Worm (Caenorhabditis elegans) whole organism, L1 larva: Measurements from ENCODE around the gene mip-1.

Experiments
- elt-2 ChIP-seq: sonication (generic microtip); optimal IDR thresholded peaks from 2 replicates; lab custom pipeline; 2016; ENCODE audit warnings: missing genetic modification characterization, mild to moderate bottlenecking, inconsistent platforms, missing compliant biosample characterization, missing genetic modification reagents
- lin-39 ChIP-seq: fragments of 150-350 bp; optimal IDR thresholded peaks from 2 replicates; lab custom pipeline; 2014; ENCODE audit warnings: missing biosample characterization, missing genetic modification reagents, missing genetic modification characterization
- nhr-12 ChIP-seq: sonication (generic microtip); optimal IDR thresholded peaks from 2 replicates; lab custom pipeline; 2017; ENCODE audit warnings: missing biosample characterization, missing genetic modification characterization
- pqm-1 ChIP-seq: sonication (generic microtip); optimal IDR thresholded peaks from 3 replicates; lab custom pipeline; 2017; ENCODE audit warnings: missing biosample characterization, missing genetic modification characterization
- zag-1 ChIP-seq: fragments of 150-350 bp; optimal IDR thresholded peaks from 2 replicates; lab custom pipeline; 2014; ENCODE audit warnings: missing biosample characterization, missing genetic modification characterization
- ztf-11 ChIP-seq, 2 experiments: sonication (generic microtip); optimal IDR thresholded peaks; 2 replicates each; lab custom pipeline; 2016 to 2017; ENCODE audit warnings: missing genetic modification characterization in 2 of 2, missing biosample characterization in 1 of 2, missing compliant biosample characterization in 1 of 2

- no peak for TF ChIP-seq elt-2 (tag; lab: Kevin White, UChicago)
- no peak for TF ChIP-seq lin-39 (tag; lab: Kevin White, UChicago)
- no peak for TF ChIP-seq pqm-1
- no peak for TF ChIP-seq ztf-11 (tag; optimal IDR thresholded peaks at IDR 0.05; lab: Kevin White, UChicago)
- TF ChIP-seq zag-1 (tag; lab: Kevin White, UChicago), result no peak
- TF ChIP-seq nhr-12, result no peak
These were observed 24.4 kb downstream of the mip-1 start, which contains the start of gene F26A1.4 for ce11 chrIII:4817240-4817639.
